ENCODE assay signal across 1 fruit fly cellular context in genomic region chr3L:12523941-12524340, dm6.
A peak's percentile ranks its signal among the peaks of the same experiment; 100 is the strongest.
TF ChIP-seq lines count a peak whose summit lies in the region.

Gene ver, plus strand, starts transcription at chr3L:12523987.
Gene Gcn5, minus strand, starts transcription at chr3L:12524014.

TF ChIP-seq in whole organism, embryonic, 481 proteins besides CTCF, POLR2A, EP300 and RAD21 (continued from another document):
- TF ChIP-seq CG7357 (GFP tag; IDR thresholded peaks at IDR 0.05; lab: Robert Waterston, UW) = peak; percentile 85
- TF ChIP-seq Adf1 (GFP tag; IDR thresholded peaks at IDR 0.05; lab: Robert Waterston, UW) = peak; percentile 68
- peak; percentile 90 for TF ChIP-seq CG10147 (GFP tag; optimal IDR thresholded peaks at IDR 0.05; lab: Kevin White, UChicago)
- TF ChIP-seq CG31441 (GFP tag; IDR thresholded peaks at IDR 0.05; lab: Robert Waterston, UW) = peak; percentile 95
- no peak for TF ChIP-seq CG7963 (GFP tag; IDR thresholded peaks at IDR 0.05; lab: Robert Waterston, UW; ENCODE audit: partially characterized antibody)
- peak; percentile 18 for TF ChIP-seq CG12236 (GFP tag; optimal IDR thresholded peaks at IDR 0.05; lab: Kevin White, UChicago)
- peak; percentile 78 for TF ChIP-seq Oaz (GFP tag; IDR thresholded peaks at IDR 0.05; lab: Robert Waterston, UW)
- peak; percentile 67 for TF ChIP-seq CG9797 (GFP tag; optimal IDR thresholded peaks at IDR 0.05; lab: Kevin White, UChicago)
- TF ChIP-seq CG31365 (tag; optimal IDR thresholded peaks at IDR 0.05; lab: Kevin White, UChicago) = peak; percentile 65
- peak; percentile 95 for TF ChIP-seq dysf (GFP tag; IDR thresholded peaks at IDR 0.05; lab: Robert Waterston, UW)
- peak; percentile 91 for TF ChIP-seq ase (GFP tag; IDR thresholded peaks at IDR 0.05; lab: Robert Waterston, UW)
- peak; percentile 90 for TF ChIP-seq Ssrp (tag; optimal IDR thresholded peaks at IDR 0.05; lab: Kevin White, UChicago)
- TF ChIP-seq CG11723 (GFP tag; optimal IDR thresholded peaks at IDR 0.05; lab: Kevin White, UChicago) = peak; percentile 85
- TF ChIP-seq CG14965 (GFP tag; optimal IDR thresholded peaks at IDR 0.05; lab: Kevin White, UChicago; ENCODE audit: borderline replicate concordance) = no peak
- TF ChIP-seq CG12659 (GFP tag; optimal IDR thresholded peaks at IDR 0.05; lab: Kevin White, UChicago) = peak; percentile 95
- TF ChIP-seq NFAT (GFP tag; IDR thresholded peaks at IDR 0.05; lab: Robert Waterston, UW) = peak; percentile 91
- TF ChIP-seq Elba2 (GFP tag; optimal IDR thresholded peaks at IDR 0.05; lab: Kevin White, UChicago) = peak; percentile 21
- peak; percentile 62 for TF ChIP-seq CG34376 (GFP tag; optimal IDR thresholded peaks at IDR 0.05; lab: Kevin White, UChicago)
- peak; percentile 89 for TF ChIP-seq Mad (GFP tag; optimal IDR thresholded peaks at IDR 0.05; lab: Kevin White, UChicago)
- TF ChIP-seq CG17568 (GFP tag; optimal IDR thresholded peaks at IDR 0.05; lab: Kevin White, UChicago) = no peak
- TF ChIP-seq salm (tag; optimal IDR thresholded peaks at IDR 0.05; lab: Kevin White, UChicago) = peak; percentile 74
- TF ChIP-seq cad (GFP tag; optimal IDR thresholded peaks at IDR 0.05; lab: Kevin White, UChicago) = no peak
- peak; percentile 85 for TF ChIP-seq CG10959 (GFP tag; IDR thresholded peaks at IDR 0.05; lab: Robert Waterston, UW)
- TF ChIP-seq chm (GFP tag; IDR thresholded peaks at IDR 0.05; lab: Robert Waterston, UW) = peak; percentile 92
- peak; percentile 87 for TF ChIP-seq MBD-R2 (GFP tag; IDR thresholded peaks at IDR 0.05; lab: Robert Waterston, UW)
- peak; percentile 82; the same call in 1 of the 2 replicates for TF ChIP-seq CG16779 (GFP tag; IDR thresholded peaks at IDR 0.05; lab: Robert Waterston, UW)
- TF ChIP-seq CG42726 (GFP tag; IDR thresholded peaks at IDR 0.05; lab: Robert Waterston, UW; ENCODE audit: partially characterized antibody) = no peak
- TF ChIP-seq Hr3 (GFP tag; optimal IDR thresholded peaks at IDR 0.05; lab: Kevin White, UChicago) = peak; percentile 93
- peak; percentile 88 for TF ChIP-seq CG12299 (tag; optimal IDR thresholded peaks at IDR 0.05; lab: Kevin White, UChicago)
- TF ChIP-seq toy (GFP tag; IDR thresholded peaks at IDR 0.05; lab: Robert Waterston, UW) = peak; percentile 69; the same call in 1 of the 2 replicates
- TF ChIP-seq H15 (GFP tag; IDR thresholded peaks at IDR 0.05; lab: Robert Waterston, UW) = peak; percentile 94
- TF ChIP-seq Asciz (GFP tag; optimal IDR thresholded peaks at IDR 0.05; lab: Kevin White, UChicago) = peak; percentile 87
- TF ChIP-seq Lim3 (GFP tag; IDR thresholded peaks at IDR 0.05; lab: Robert Waterston, UW) = peak; percentile 57; the same call in 1 of the 2 replicates
- TF ChIP-seq tx (GFP tag; optimal IDR thresholded peaks at IDR 0.05; lab: Kevin White, UChicago) = peak; percentile 83
- TF ChIP-seq CkIIα-i1 (GFP tag; IDR thresholded peaks at IDR 0.05; lab: Robert Waterston, UW) = no peak
- TF ChIP-seq fru (optimal IDR thresholded peaks at IDR 0.05; lab: Kevin White, UChicago) = no peak
- peak; percentile 92 for TF ChIP-seq CG13424 (tag; optimal IDR thresholded peaks at IDR 0.05; lab: Kevin White, UChicago)
- TF ChIP-seq unc-4 (GFP tag; IDR thresholded peaks at IDR 0.05; lab: Robert Waterston, UW; ENCODE audit: partially characterized antibody) = no peak
